Worm (Caenorhabditis elegans): ENCODE results near the gene srh-185.
"Not testable (repeated sequence)": the region's sequence is repeated elsewhere in the genome, so short reads cannot be mapped to it uniquely, and the experiment has no call there.

ce11 chrV:3102049-3102448, 36.0 kb downstream of the srh-185 start, which contains the start of gene Y73C8C.4:
- not testable (repeated sequence) for TF ChIP-seq snpc-4 (tag; optimal IDR thresholded peaks at IDR 0.05); unc-39 (tag; optimal IDR thresholded peaks at IDR 0.05); hlh-1 (tag; optimal IDR thresholded peaks at IDR 0.05); nhr-237 (tag; optimal IDR thresholded peaks at IDR 0.05); ceh-43 (GFP tag; optimal IDR thresholded peaks at IDR 0.05); drap-1 (GFP tag; optimal IDR thresholded peaks at IDR 0.05)
